Worm (Caenorhabditis elegans) whole organism, L1 larva: ENCODE results near the gene F58B4.7.

Experiments
- C04F5.9 ChIP-seq: sonication (generic microtip); optimal IDR thresholded peaks from 2 replicates; lab custom pipeline; 2016; ENCODE audit warnings: missing genetic modification characterization, missing compliant biosample characterization
- F16B12.6 ChIP-seq: fragments of 150-350 bp; optimal IDR thresholded peaks from 2 replicates; lab custom pipeline; 2014; ENCODE audit warnings: missing biosample characterization, missing genetic modification characterization
- alr-1 ChIP-seq: fragments of 200-800 bp; sonication (Bioruptor generic); optimal IDR thresholded peaks from 2 replicates; lab custom pipeline; 2018; ENCODE audit warnings: borderline replicate concordance, mild to moderate bottlenecking, missing genetic modification characterization, missing compliant biosample characterization
- aly-2 ChIP-seq: fragments of 150-350 bp; optimal IDR thresholded peaks from 2 replicates; lab custom pipeline; 2014; ENCODE audit warnings: missing biosample characterization, missing genetic modification characterization
- ama-1 ChIP-seq: fragments of 150-350 bp; optimal IDR thresholded peaks from 2 replicates; lab custom pipeline; 2014
- ceh-63 ChIP-seq: fragments of 200-800 bp; sonication (Bioruptor generic); optimal IDR thresholded peaks from 2 replicates; lab custom pipeline; 2018; ENCODE audit warnings: mild to moderate bottlenecking, missing genetic modification characterization, missing compliant biosample characterization
- ceh-88 ChIP-seq: fragments of 200-800 bp; sonication (Bioruptor generic); IDR thresholded peaks from 2 replicates; pipeline ENCODE4 v1.3.6; 2022; ENCODE audit warnings: missing genetic modification characterization, missing compliant biosample characterization
- ceh-90 ChIP-seq: sonication (generic microtip); optimal IDR thresholded peaks from 2 replicates; lab custom pipeline; 2016; ENCODE audit warnings: missing genetic modification characterization, missing compliant biosample characterization
- ces-1 ChIP-seq: fragments of 150-350 bp; optimal IDR thresholded peaks from 2 replicates; lab custom pipeline; 2014; ENCODE audit warnings: missing biosample characterization, missing genetic modification reagents, missing genetic modification characterization
- dsc-1 ChIP-seq: sonication (generic microtip); optimal IDR thresholded peaks from 2 replicates; lab custom pipeline; 2016; ENCODE audit warnings: mild to moderate bottlenecking, missing genetic modification characterization, missing compliant biosample characterization
- efl-1 ChIP-seq, 4 experiments: fragments of 150-350 bp; optimal IDR thresholded peaks in 3 of 4; peaks in 1 of 4; 1 replicate in 1 of 4; 2 replicates in 3 of 4; lab custom pipeline; 2014; ENCODE audit warnings: missing biosample characterization in 2 of 4, missing genetic modification characterization in 2 of 4, missing genetic modification reagents in 2 of 4
- efl-3 ChIP-seq: fragments of 200-800 bp; sonication (Bioruptor generic); optimal IDR thresholded peaks from 2 replicates; lab custom pipeline; 2018; ENCODE audit warnings: mild to moderate bottlenecking, missing genetic modification characterization, missing compliant biosample characterization
- egl-13 ChIP-seq: sonication (generic microtip); optimal IDR thresholded peaks from 2 replicates; lab custom pipeline; 2016; ENCODE audit warnings: missing genotype, missing genetic modification reagents, missing genetic modification characterization, missing compliant biosample characterization
- egl-27 ChIP-seq, 2 experiments: fragments of 150-350 bp in 1 of 2; sonication (generic microtip); optimal IDR thresholded peaks; 3 replicates each; lab custom pipeline; 2017 to 2018; ENCODE audit warnings: missing biosample characterization in 2 of 2, missing genetic modification characterization in 2 of 2, missing genetic modification reagents in 2 of 2
- elt-2 ChIP-seq: sonication (generic microtip); optimal IDR thresholded peaks from 2 replicates; lab custom pipeline; 2016; ENCODE audit warnings: missing genetic modification characterization, mild to moderate bottlenecking, inconsistent platforms, missing compliant biosample characterization, missing genetic modification reagents
- elt-3 ChIP-seq, 6 experiments: fragments of 150-350 bp in 1 of 6; sonication (generic microtip); optimal IDR thresholded peaks; 2 replicates each; lab custom pipeline; 2017 to 2018; ENCODE audit warnings: missing biosample characterization in 6 of 6, missing genetic modification characterization in 6 of 6, inconsistent platforms in 1 of 6
- ets-5 ChIP-seq: fragments of 200-800 bp; sonication (Bioruptor generic); IDR thresholded peaks from 2 replicates; pipeline ENCODE4 v1.3.6; 2022; ENCODE audit warnings: missing genetic modification characterization, missing compliant biosample characterization
- fkh-10 ChIP-seq: sonication (generic microtip); optimal IDR thresholded peaks from 2 replicates; lab custom pipeline; 2017; ENCODE audit warnings: missing biosample characterization, missing genetic modification reagents, missing genetic modification characterization
- fkh-4 ChIP-seq: sonication (generic microtip); optimal IDR thresholded peaks from 2 replicates; lab custom pipeline; 2016; ENCODE audit warnings: missing compliant biosample characterization, missing genetic modification characterization, borderline replicate concordance
- fkh-8 ChIP-seq: sonication (generic microtip); optimal IDR thresholded peaks from 2 replicates; lab custom pipeline; 2016; ENCODE audit warnings: mild to moderate bottlenecking, missing genetic modification characterization, missing compliant biosample characterization
- fos-1 ChIP-seq: fragments of 150-350 bp; optimal IDR thresholded peaks from 2 replicates; lab custom pipeline; 2014; ENCODE audit warnings: missing biosample characterization, missing genetic modification characterization
- irx-1 ChIP-seq: sonication (generic microtip); optimal IDR thresholded peaks from 2 replicates; lab custom pipeline; 2016; ENCODE audit warnings: missing genetic modification characterization, missing compliant biosample characterization
- lin-15B ChIP-seq: fragments of 150-350 bp; sonication (generic microtip); optimal IDR thresholded peaks from 3 replicates; lab custom pipeline; 2014; ENCODE audit warnings: missing biosample characterization, missing genetic modification characterization
- lin-39 ChIP-seq: fragments of 150-350 bp; optimal IDR thresholded peaks from 2 replicates; lab custom pipeline; 2014; ENCODE audit warnings: missing biosample characterization, missing genetic modification reagents, missing genetic modification characterization
- lsy-2 ChIP-seq, 2 experiments: fragments of 150-350 bp; optimal IDR thresholded peaks; 2 replicates each; lab custom pipeline; 2014; ENCODE audit warnings: missing biosample characterization in 2 of 2, missing genetic modification characterization in 2 of 2
- mab-9 ChIP-seq: fragments of 200-800 bp; sonication (Bioruptor generic); IDR thresholded peaks from 2 replicates; pipeline ENCODE4 v1.3.6; 2022; ENCODE audit warnings: missing genetic modification reagents, missing genetic modification characterization, missing compliant biosample characterization
- mef-2 ChIP-seq: fragments of 150-350 bp; optimal IDR thresholded peaks from 2 replicates; lab custom pipeline; 2014; ENCODE audit warnings: missing biosample characterization, missing genetic modification characterization
- nhr-11 ChIP-seq: fragments of 150-350 bp; optimal IDR thresholded peaks from 2 replicates; lab custom pipeline; 2014; ENCODE audit warnings: missing biosample characterization, missing genetic modification characterization
- nhr-19 ChIP-seq: fragments of 200-800 bp; sonication (Bioruptor generic); conservative IDR thresholded peaks from 2 replicates; pipeline ENCODE4 v1.3.6; 2022; ENCODE audit warnings: missing genetic modification characterization, missing compliant biosample characterization
- nhr-20 ChIP-seq: sonication (generic microtip); optimal IDR thresholded peaks from 2 replicates; lab custom pipeline; 2016; ENCODE audit warnings: mild to moderate bottlenecking, missing genetic modification characterization, missing compliant biosample characterization
- nhr-28 ChIP-seq: fragments of 150-350 bp; optimal IDR thresholded peaks from 2 replicates; lab custom pipeline; 2014; ENCODE audit warnings: missing biosample characterization, missing genetic modification characterization
- nhr-47 ChIP-seq: sonication (generic microtip); optimal IDR thresholded peaks from 2 replicates; lab custom pipeline; 2016; ENCODE audit warnings: mild to moderate bottlenecking, missing genetic modification characterization, moderate library complexity, missing compliant biosample characterization
- nhr-71 ChIP-seq: sonication (generic microtip); optimal IDR thresholded peaks from 2 replicates; lab custom pipeline; 2016; ENCODE audit warnings: mild to moderate bottlenecking, missing genetic modification characterization, moderate library complexity, missing compliant biosample characterization
- nhr-84 ChIP-seq: sonication (generic microtip); optimal IDR thresholded peaks from 2 replicates; lab custom pipeline; 2017; ENCODE audit warnings: missing biosample characterization, missing genetic modification characterization
- nhr-85 ChIP-seq: sonication (generic microtip); peaks from one replicate; lab custom pipeline; 2016; ENCODE audit warnings: missing genetic modification characterization, inconsistent platforms, missing compliant biosample characterization
- nhr-90 ChIP-seq: sonication (generic microtip); optimal IDR thresholded peaks from 2 replicates; lab custom pipeline; 2016; ENCODE audit warnings: mild to moderate bottlenecking, missing genetic modification characterization, missing compliant biosample characterization; ENCODE audit not compliant: poor library complexity
- rnt-1 ChIP-seq: sonication (generic microtip); optimal IDR thresholded peaks from 2 replicates; lab custom pipeline; 2016; ENCODE audit warnings: mild to moderate bottlenecking, missing genetic modification characterization, moderate library complexity, missing compliant biosample characterization
- tbx-2 ChIP-seq: sonication (generic microtip); optimal IDR thresholded peaks from 2 replicates; lab custom pipeline; 2016; ENCODE audit warnings: missing genetic modification characterization, missing compliant biosample characterization
- unc-130 ChIP-seq: fragments of 150-350 bp; optimal IDR thresholded peaks from 2 replicates; lab custom pipeline; 2017; ENCODE audit warnings: missing biosample characterization, missing genetic modification characterization, inconsistent platforms
- unc-86 ChIP-seq: sonication (generic microtip); optimal IDR thresholded peaks from 2 replicates; lab custom pipeline; 2016; ENCODE audit warnings: missing genetic modification characterization, missing compliant biosample characterization
- vab-15 ChIP-seq: sonication (generic microtip); optimal IDR thresholded peaks from 2 replicates; lab custom pipeline; 2017; ENCODE audit warnings: missing genotype, mild to moderate bottlenecking, missing genetic modification characterization, missing compliant biosample characterization
- zag-1 ChIP-seq: fragments of 150-350 bp; optimal IDR thresholded peaks from 2 replicates; lab custom pipeline; 2014; ENCODE audit warnings: missing biosample characterization, missing genetic modification characterization
- zip-4 ChIP-seq: fragments of 200-800 bp; sonication (Bioruptor generic); optimal IDR thresholded peaks from 2 replicates; lab custom pipeline; 2018; ENCODE audit warnings: mild to moderate bottlenecking, missing genetic modification characterization, moderate library complexity, missing compliant biosample characterization
- ztf-4 ChIP-seq: fragments of 150-350 bp; optimal IDR thresholded peaks from 2 replicates; lab custom pipeline; 2014; ENCODE audit warnings: missing biosample characterization, missing genetic modification characterization

The F58B4.7 gene

DNA sequence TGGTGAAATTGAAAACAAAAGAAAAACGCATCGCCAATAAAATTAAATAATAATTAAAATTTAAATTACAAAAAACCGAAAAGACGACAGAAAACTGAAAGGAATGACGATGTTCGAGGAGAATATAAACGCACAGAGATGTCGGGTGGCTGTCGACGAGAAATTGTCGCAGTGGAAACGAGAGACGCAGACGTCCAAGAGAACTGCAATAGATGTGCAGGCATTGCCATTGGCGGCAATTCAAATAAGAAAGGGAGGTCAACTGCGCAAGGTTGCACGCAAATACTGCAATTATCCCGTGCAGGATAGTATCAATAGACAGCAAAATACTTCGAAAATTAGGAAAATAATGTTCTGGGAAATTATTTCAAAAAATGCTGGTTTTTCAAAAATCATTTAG lies 26.0 kb downstream of the F58B4.7 start (continued):
- TF ChIP-seq nhr-19 (GFP tag; lab: Robert Waterston, UW) (peak; percentile 99), fos-1 (peak; percentile 97), aly-2 (tag; lab: Kevin White, UChicago) (peak; percentile 92), nhr-20 (tag; lab: Kevin White, UChicago) (peak; percentile 99), alr-1 (tag; lab: Kevin White, UChicago) (no peak), vab-15 (peak; percentile 98), F16B12.6 (tag; lab: Kevin White, UChicago) (peak; percentile 71), mab-9 (GFP tag; lab: Robert Waterston, UW) (peak; percentile 96), dsc-1 (peak; percentile 99), ceh-88 (peak; percentile 96), egl-27 (tag; optimal IDR thresholded peaks at IDR 0.05; lab: Kevin White, UChicago) (peak; percentile 83 to 87)

DNA sequence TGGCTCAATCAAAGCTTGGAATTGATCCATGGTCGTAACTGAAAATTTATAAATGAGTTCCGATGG lies 26.2 kb downstream of the F58B4.7 start, which contains the start of gene sec-61.G:
TSS of gene sec-61.G (minus strand) at position 38 of the 66 bp plus-strand sequence.
- TF ChIP-seq ztf-4 (tag; lab: Kevin White, UChicago) = no peak
- TF ChIP-seq, all 84 proteins: peak for 0

DNA sequence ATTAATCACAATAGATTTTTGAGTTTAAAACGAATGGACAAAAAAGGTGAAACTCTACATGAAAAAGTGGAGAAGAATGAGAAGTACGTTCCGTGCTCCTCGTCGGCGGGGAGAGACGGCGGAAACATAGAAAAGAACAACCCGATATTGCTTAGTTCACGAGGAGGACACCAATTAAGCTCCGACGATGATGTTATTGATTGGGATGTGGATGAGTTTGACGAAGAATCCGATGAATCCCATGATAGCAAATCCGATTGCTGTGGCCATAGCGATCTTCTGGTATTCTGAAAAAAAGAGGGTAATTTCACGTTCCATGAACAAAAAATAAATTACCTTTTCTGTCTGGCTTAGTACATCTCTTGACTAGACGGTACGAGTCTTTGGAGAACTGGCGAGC lies 26.4 kb downstream of the F58B4.7 start:
- TF ChIP-seq nhr-28 (tag; lab: Kevin White, UChicago) (no peak), efl-1 (optimal IDR thresholded peaks at IDR 0.05; lab: Kevin White, UChicago) (no peak), efl-1 (GFP tag; optimal IDR thresholded peaks at IDR 0.05 in 1 of 2; lab: Kevin White, UChicago) (peak in 1 of 2 experiments; percentile 90)
- TF ChIP-seq, all 84 proteins: peak for 1

DNA sequence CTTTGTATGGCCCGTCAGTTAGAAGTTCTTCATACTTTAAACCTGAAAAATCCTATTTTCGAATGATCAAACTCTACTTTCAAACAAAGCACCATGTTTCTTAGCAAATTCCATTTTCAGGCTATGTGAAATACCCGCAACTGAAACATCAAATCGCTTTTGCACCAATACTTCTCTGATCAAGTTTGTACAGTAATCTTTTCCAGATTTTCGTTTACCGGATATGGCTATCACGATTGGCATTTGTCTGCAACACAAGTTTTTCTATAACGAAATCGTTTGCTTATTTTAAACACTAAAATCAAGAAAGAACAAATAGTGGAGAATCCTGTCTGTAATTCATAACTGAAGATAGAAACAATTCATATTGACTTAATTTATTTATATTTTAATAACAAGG lies 26.8 kb downstream of the F58B4.7 start, which contains the start of gene F32D8.13:
TSS of gene F32D8.13 (minus strand) at position 249 of the 400 bp plus-strand sequence.
- no peak for TF ChIP-seq lin-39 (tag; lab: Kevin White, UChicago)
- no peak for TF ChIP-seq ama-1
- TF ChIP-seq alr-1 (tag; lab: Kevin White, UChicago) = no peak
- no peak for TF ChIP-seq ces-1 (GFP tag; lab: Kevin White, UChicago)
- no peak for TF ChIP-seq fkh-10 (GFP tag; lab: Kevin White, UChicago)
- TF ChIP-seq nhr-90 (tag; lab: Kevin White, UChicago) = peak; percentile 33
- TF ChIP-seq rnt-1 (tag; lab: Kevin White, UChicago) = no peak
- TF ChIP-seq lsy-2 (tag; optimal IDR thresholded peaks at IDR 0.05; lab: Kevin White, UChicago) = peak; percentile 12 to 20
- TF ChIP-seq mef-2 = no peak
- peak; percentile 40 for TF ChIP-seq nhr-71 (tag; lab: Kevin White, UChicago)
- no peak for TF ChIP-seq zip-4 (GFP tag; lab: Kevin White, UChicago)
- TF ChIP-seq elt-2 (tag; lab: Kevin White, UChicago) = peak; percentile 14
- TF ChIP-seq ceh-90 (tag; lab: Kevin White, UChicago) = no peak
- TF ChIP-seq unc-86 (tag; lab: Kevin White, UChicago) = no peak
- TF ChIP-seq irx-1 (tag; lab: Kevin White, UChicago) = no peak
- no peak for TF ChIP-seq nhr-28 (tag; lab: Kevin White, UChicago)
- TF ChIP-seq egl-27 (tag; optimal IDR thresholded peaks at IDR 0.05; lab: Kevin White, UChicago) = no peak
- TF ChIP-seq lin-15B = no peak
- no peak for TF ChIP-seq nhr-47 (tag; lab: Kevin White, UChicago)
- TF ChIP-seq, all 84 proteins: peak for 4

DNA sequence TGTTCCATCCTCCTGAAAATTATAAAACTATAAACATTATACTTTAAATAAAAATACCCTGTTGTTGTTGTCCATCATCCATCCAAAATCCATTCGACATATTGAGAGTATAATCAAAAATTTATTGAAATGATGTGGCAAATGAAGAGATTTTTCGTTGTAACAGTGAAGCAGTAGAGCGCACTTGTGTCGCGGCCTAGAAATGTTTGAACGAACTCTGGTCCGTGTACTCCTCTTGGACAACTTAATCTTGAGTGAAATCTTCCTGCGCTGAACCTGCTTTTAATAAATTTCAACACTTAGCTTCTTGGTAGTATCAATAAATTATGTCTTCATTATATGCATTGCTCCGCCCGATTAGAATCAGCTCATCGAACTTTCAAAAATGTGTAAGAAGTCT lies 28.5 kb downstream of the F58B4.7 start, which contains the start of the genes F32D8.14 and F32D8.5:
TSS of gene F32D8.14 (minus strand) at position 188 of the 400 bp plus-strand sequence.
TSS of gene F32D8.5 (plus strand) at position 200 of the 400 bp plus-strand sequence.
- TF ChIP-seq efl-1 (optimal IDR thresholded peaks at IDR 0.05; lab: Kevin White, UChicago) = peak; percentile 83 to 87
- peak; percentile 82 to 98 for TF ChIP-seq efl-1 (GFP tag; optimal IDR thresholded peaks at IDR 0.05 in 1 of 2; lab: Kevin White, UChicago)
- no peak for TF ChIP-seq nhr-84 (tag; lab: Kevin White, UChicago)
- no peak for TF ChIP-seq ces-1 (GFP tag; lab: Kevin White, UChicago)
- peak; percentile 90 for TF ChIP-seq tbx-2
- no peak for TF ChIP-seq ets-5 (GFP tag; lab: Robert Waterston, UW)
- peak; percentile 42 for TF ChIP-seq fos-1
- peak; percentile 84 for TF ChIP-seq fkh-8 (tag; lab: Kevin White, UChicago)
- TF ChIP-seq aly-2 (tag; lab: Kevin White, UChicago) = peak; percentile 4
- TF ChIP-seq dsc-1 = peak; percentile 90
- TF ChIP-seq nhr-11 = no peak
- no peak for TF ChIP-seq ceh-63 (GFP tag; lab: Kevin White, UChicago)
- TF ChIP-seq nhr-19 (GFP tag; lab: Robert Waterston, UW) = peak; percentile 86
- TF ChIP-seq unc-130 = peak; percentile 93
- TF ChIP-seq C04F5.9 (tag; lab: Kevin White, UChicago) = peak; percentile 65
- peak; percentile 80 for TF ChIP-seq fkh-4 (tag; lab: Kevin White, UChicago)
- peak; percentile 88 for TF ChIP-seq nhr-90 (tag; lab: Kevin White, UChicago)
- TF ChIP-seq ceh-88 = no peak; the same call in 1 of the 2 replicates
- TF ChIP-seq nhr-85 (tag; lab: Kevin White, UChicago) = peak; percentile 93
- TF ChIP-seq zag-1 (tag; lab: Kevin White, UChicago) = no peak
- TF ChIP-seq efl-3 (GFP tag; lab: Kevin White, UChicago) = no peak
- no peak for TF ChIP-seq ama-1
- peak; percentile 85 for TF ChIP-seq egl-13 (tag; lab: Kevin White, UChicago)
- TF ChIP-seq elt-3 (tag; optimal IDR thresholded peaks at IDR 0.05; lab: Kevin White, UChicago) = peak in 1 of 6 experiments; percentile 77
